Fruit fly (Drosophila melanogaster) whole organism, wandering third instar larva: ENCODE measurements around the gene Dup99B.
A peak's percentile ranks its signal among the peaks of the same experiment; 100 is the strongest.

ENCODE experiments used
- Abd-B ChIP-seq: fragments of >200 bp; optimal IDR thresholded peaks from 2 replicates; lab custom pipeline; 2017; ENCODE audit warnings: missing biosample characterization, missing genetic modification characterization
- HLH106 ChIP-seq: fragments of 200-800 bp; optimal IDR thresholded peaks from 3 replicates; lab custom pipeline; 2019; ENCODE audit warnings: missing biosample characterization, mild to moderate bottlenecking, missing genetic modification characterization, moderate library complexity
- Hr83 ChIP-seq: fragments of 200-300 bp; sonication (Bioruptor generic); optimal IDR thresholded peaks from 2 replicates; lab custom pipeline; 2016; ENCODE audit warnings: missing biosample characterization, mild to moderate bottlenecking, missing genetic modification characterization, moderate library complexity; ENCODE audit not compliant: poor library complexity, severe bottlenecking
- Myc ChIP-seq: fragments of >200 bp; optimal IDR thresholded peaks from 2 replicates; lab custom pipeline; 2017
- ey ChIP-seq: fragments of 200-800 bp; sonication (Bioruptor generic); optimal IDR thresholded peaks from 2 replicates; lab custom pipeline; 2016; ENCODE audit warnings: missing biosample characterization, missing genetic modification characterization
- pan ChIP-seq: fragments of >200 bp; optimal IDR thresholded peaks from 2 replicates; lab custom pipeline; 2017
- psq ChIP-seq: fragments of 200-800 bp; sonication (Bioruptor generic); optimal IDR thresholded peaks from 3 replicates; lab custom pipeline; 2017; ENCODE audit warnings: missing biosample characterization, mild to moderate bottlenecking, missing genetic modification characterization, moderate library complexity

DNA sequence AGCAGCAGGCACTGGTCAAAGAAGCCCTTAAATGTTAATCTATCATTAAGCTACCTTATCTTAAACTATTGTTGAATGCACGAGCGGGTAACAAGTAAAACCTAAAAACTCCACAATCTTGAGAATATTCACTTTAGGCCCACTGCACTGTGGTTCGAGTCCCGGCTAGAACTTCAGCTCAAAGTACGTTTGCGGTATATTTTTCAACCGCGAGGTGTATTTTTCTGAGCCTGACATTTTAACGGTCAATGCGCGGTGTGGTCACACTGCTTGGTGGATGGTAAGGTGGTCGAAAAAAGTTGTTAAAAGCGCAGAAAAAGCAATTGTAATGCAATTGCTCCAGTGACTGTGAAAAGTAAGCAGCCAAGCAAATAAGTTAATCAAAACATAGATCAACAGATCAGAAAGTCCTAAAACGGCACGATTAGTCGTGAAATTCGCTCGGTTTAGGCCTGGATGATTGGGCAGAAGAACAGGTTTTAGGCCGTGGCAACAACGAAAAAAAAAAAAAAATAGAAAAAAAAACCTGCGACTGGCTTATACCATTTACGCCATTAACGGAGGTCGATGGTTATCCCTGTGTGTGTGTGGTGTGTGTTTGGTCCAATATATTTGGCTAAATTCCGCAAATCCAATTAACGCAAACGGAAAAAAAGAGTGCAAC is 10.5 kb upstream of the Dup99B start, which contains the start of gene Kul:
- TF ChIP-seq Myc (lab: Kevin White, UChicago) (no peak), HLH106 (tag; lab: Kevin White, UChicago) (peak; percentile 31), psq (GFP tag; lab: Kevin White, UChicago) (no peak), ey (GFP tag; lab: Kevin White, UChicago) (no peak), pan (lab: Kevin White, UChicago) (no peak), Abd-B (GFP tag; lab: Kevin White, UChicago) (no peak), Hr83 (no peak)
